Fruit fly (Drosophila melanogaster): ENCODE measurements around the gene Eig71Ec.

Gene Eig71Ec

dm6 chr3L:15652154-15652553, at the start of gene Eig71Ec, which contains the start of gene Eig71Ed:
Gene Eig71Ec (minus strand): TSS chr3L:15652254.
Gene Eig71Ed (plus strand): TSS chr3L:15652537.
- no peak for TF ChIP-seq CTCF (optimal IDR thresholded peaks at IDR 0.05)
- no peak for TF ChIP-seq CG8478 (optimal IDR thresholded peaks at IDR 0.05)

- TF ChIP-seq CTCF (optimal IDR thresholded peaks at IDR 0.05) (no peak), CG8478 (optimal IDR thresholded peaks at IDR 0.05) (no peak)
These were observed 48.4 kb upstream of the Eig71Ec start for dm6 chr3L:15700338-15700966.

dm6 chr3L:15699626-15700337, 47.7 kb upstream of the Eig71Ec start, which contains the start of gene comm2:
Gene comm2 (minus strand): TSS chr3L:15699850.
- no peak for TF ChIP-seq CTCF (optimal IDR thresholded peaks at IDR 0.05)
- no peak for TF ChIP-seq CG8478 (optimal IDR thresholded peaks at IDR 0.05)

- no peak for TF ChIP-seq CTCF (optimal IDR thresholded peaks at IDR 0.05)
- TF ChIP-seq CG8478 (optimal IDR thresholded peaks at IDR 0.05), result no peak
These were observed 45.9 kb upstream of the Eig71Ec start for dm6 chr3L:15697916-15698315.

- TF ChIP-seq CTCF (optimal IDR thresholded peaks at IDR 0.05) (no peak), CG8478 (optimal IDR thresholded peaks at IDR 0.05) (no peak)
These were observed 43.1 kb upstream of the Eig71Ec start for dm6 chr3L:15695195-15695594.

- TF ChIP-seq CG8478 (optimal IDR thresholded peaks at IDR 0.05) (no peak), CTCF (optimal IDR thresholded peaks at IDR 0.05) (no peak)
These were observed 42.4 kb upstream of the Eig71Ec start for dm6 chr3L:15694406-15694805.

- TF ChIP-seq CTCF (optimal IDR thresholded peaks at IDR 0.05) (no peak), CG8478 (optimal IDR thresholded peaks at IDR 0.05) (no peak)
These were observed 40.9 kb upstream of the Eig71Ec start for dm6 chr3L:15692794-15693532.

dm6 chr3L:15692388-15692787, 40.3 kb upstream of the Eig71Ec start:
- TF ChIP-seq CG8478 (optimal IDR thresholded peaks at IDR 0.05) (no peak), CTCF (optimal IDR thresholded peaks at IDR 0.05) (no peak)

dm6 chr3L:15691968-15692367, 39.9 kb upstream of the Eig71Ec start, which contains the start of gene CG34451:
Gene CG34451 (minus strand): TSS chr3L:15692068.
- TF ChIP-seq CTCF (optimal IDR thresholded peaks at IDR 0.05) (no peak), CG8478 (optimal IDR thresholded peaks at IDR 0.05) (no peak)

- no peak for TF ChIP-seq CTCF (optimal IDR thresholded peaks at IDR 0.05)
- no peak for TF ChIP-seq CG8478 (optimal IDR thresholded peaks at IDR 0.05)
These were observed 38.9 kb upstream of the Eig71Ec start for dm6 chr3L:15690711-15691591.

- no peak for TF ChIP-seq CG8478 (optimal IDR thresholded peaks at IDR 0.05)
- no peak for TF ChIP-seq CTCF (optimal IDR thresholded peaks at IDR 0.05)
These were observed 37.5 kb upstream of the Eig71Ec start for dm6 chr3L:15689518-15689917.

dm6 chr3L:15687802-15688201, 35.7 kb upstream of the Eig71Ec start, which contains the start of gene CG34452:
Gene CG34452 (minus strand): TSS chr3L:15687902.
- TF ChIP-seq CTCF (optimal IDR thresholded peaks at IDR 0.05) (no peak), CG8478 (optimal IDR thresholded peaks at IDR 0.05) (no peak)

dm6 chr3L:15684017-15684416, 32.0 kb upstream of the Eig71Ec start:
- no peak for TF ChIP-seq CG8478 (optimal IDR thresholded peaks at IDR 0.05)
- TF ChIP-seq CTCF (optimal IDR thresholded peaks at IDR 0.05), result no peak

dm6 chr3L:15683345-15683922, 31.4 kb upstream of the Eig71Ec start, which contains the start of the genes CG7579 and Pgant8:
Gene CG7579 (minus strand): TSS chr3L:15683445.
Gene Pgant8 (plus strand): TSS chr3L:15683872.
- TF ChIP-seq CTCF (optimal IDR thresholded peaks at IDR 0.05) (no peak), CG8478 (optimal IDR thresholded peaks at IDR 0.05) (no peak)

Data from S2 (cell line).